Fruit fly (Drosophila melanogaster) whole organism, wandering third instar larva: ENCODE measurements around the gene CG34398.

Experiments
- CG32264 ChIP-seq: fragments of 200-800 bp; sonication (Bioruptor generic); optimal IDR thresholded peaks from 2 replicates; lab custom pipeline; 2016; ENCODE audit warnings: missing biosample characterization, missing genetic modification characterization
- CG9705 ChIP-seq: fragments of 200-800 bp; sonication (Bioruptor generic); optimal IDR thresholded peaks from 2 replicates; lab custom pipeline; 2018; ENCODE audit warnings: missing biosample characterization, mild to moderate bottlenecking, missing genetic modification characterization
- Dif ChIP-seq: fragments of 200-275, 200-300 bp; sonication (Bioruptor generic); optimal IDR thresholded peaks from 2 replicates; lab custom pipeline; 2018; ENCODE audit warnings: missing biosample characterization, missing genetic modification characterization; ENCODE audit not compliant: partially characterized antibody
- GATAd ChIP-seq: sonication (Bioruptor generic); optimal IDR thresholded peaks from 2 replicates; lab custom pipeline; 2016; ENCODE audit warnings: missing biosample characterization, missing genetic modification characterization
- HLH106 ChIP-seq: fragments of 200-800 bp; optimal IDR thresholded peaks from 3 replicates; lab custom pipeline; 2019; ENCODE audit warnings: missing biosample characterization, mild to moderate bottlenecking, missing genetic modification characterization, moderate library complexity
- Hnf4 ChIP-seq: fragments of 200-800 bp; sonication (Bioruptor generic); optimal IDR thresholded peaks from 2 replicates; lab custom pipeline; 2016; ENCODE audit warnings: missing biosample characterization, mild to moderate bottlenecking, missing genetic modification characterization
- Hr78 ChIP-seq: fragments of >200 bp; optimal IDR thresholded peaks from 2 replicates; lab custom pipeline; 2017; ENCODE audit warnings: missing biosample characterization, missing genetic modification characterization
- Hr83 ChIP-seq: fragments of 200-300 bp; sonication (Bioruptor generic); optimal IDR thresholded peaks from 2 replicates; lab custom pipeline; 2016; ENCODE audit warnings: missing biosample characterization, mild to moderate bottlenecking, missing genetic modification characterization, moderate library complexity; ENCODE audit not compliant: poor library complexity, severe bottlenecking
- Jra ChIP-seq: sonication (Bioruptor generic); optimal IDR thresholded peaks from 2 replicates; lab custom pipeline; 2016; ENCODE audit warnings: missing biosample characterization, missing genetic modification characterization
- Mio ChIP-seq: sonication (Bioruptor generic); optimal IDR thresholded peaks from 2 replicates; lab custom pipeline; 2016; ENCODE audit warnings: missing biosample characterization, missing genetic modification characterization
- Myc ChIP-seq: fragments of >200 bp; optimal IDR thresholded peaks from 2 replicates; lab custom pipeline; 2017
- N ChIP-seq: fragments of >200 bp; optimal IDR thresholded peaks from 2 replicates; lab custom pipeline; 2018; ENCODE audit warnings: missing biosample characterization, missing external identifiers, missing genetic modification characterization
- OdsH ChIP-seq: fragments of 200-800 bp; sonication (Bioruptor generic); optimal IDR thresholded peaks from 2 replicates; lab custom pipeline; 2016; ENCODE audit warnings: missing biosample characterization, mild to moderate bottlenecking, missing genetic modification characterization
- Rel ChIP-seq, 2 experiments: fragments of 200-800 bp; sonication (Bioruptor generic) in 1 of 2; optimal IDR thresholded peaks; 2 replicates in 1 of 2; 3 replicates in 1 of 2; lab custom pipeline; 2016 to 2019; ENCODE audit warnings: mild to moderate bottlenecking in 2 of 2, missing biosample characterization in 2 of 2, missing genetic modification characterization in 2 of 2, moderate library complexity in 1 of 2
- Sp1 ChIP-seq: fragments of 200-800 bp; sonication (Bioruptor generic); optimal IDR thresholded peaks from 3 replicates; lab custom pipeline; 2019; ENCODE audit warnings: missing biosample characterization, mild to moderate bottlenecking, missing genetic modification characterization, moderate library complexity
- Vsx2 ChIP-seq: fragments of 200-300, 225-300 bp; sonication (Bioruptor generic); optimal IDR thresholded peaks from 2 replicates; lab custom pipeline; 2018; ENCODE audit warnings: missing biosample characterization, missing genetic modification characterization; ENCODE audit not compliant: partially characterized antibody
- br ChIP-seq: fragments of 200-800 bp; sonication (Bioruptor generic); optimal IDR thresholded peaks from 2 replicates; lab custom pipeline; 2016; ENCODE audit warnings: missing biosample characterization, missing genetic modification characterization
- brk ChIP-seq: fragments of 200-800 bp; sonication (Bioruptor generic); optimal IDR thresholded peaks from 2 replicates; lab custom pipeline; 2016; ENCODE audit warnings: missing biosample characterization, mild to moderate bottlenecking, missing genetic modification characterization
- dl ChIP-seq, 2 experiments: fragments of 175-275, 200-275 bp in 1 of 2; fragments of 200-275 bp in 1 of 2; sonication (Bioruptor generic); optimal IDR thresholded peaks; lab custom pipeline; 2018; ENCODE audit warnings: mild to moderate bottlenecking in 2 of 2, missing biosample characterization in 2 of 2, missing genetic modification characterization in 2 of 2, moderate library complexity in 2 of 2; ENCODE audit not compliant: partially characterized antibody in 2 of 2, insufficient read depth in 1 of 2
- dmrt93B ChIP-seq: fragments of 200-800 bp; sonication (Bioruptor generic); optimal IDR thresholded peaks from 2 replicates; lab custom pipeline; 2018; ENCODE audit warnings: missing biosample characterization, mild to moderate bottlenecking, missing genetic modification characterization
- dsf ChIP-seq: sonication (Bioruptor generic); optimal IDR thresholded peaks from 2 replicates; lab custom pipeline; 2016; ENCODE audit warnings: missing biosample characterization, missing genetic modification characterization, borderline replicate concordance
- ey ChIP-seq: fragments of 200-800 bp; sonication (Bioruptor generic); optimal IDR thresholded peaks from 2 replicates; lab custom pipeline; 2016; ENCODE audit warnings: missing biosample characterization, missing genetic modification characterization
- foxo ChIP-seq, 2 experiments: fragments of 200-800 bp; sonication (Bioruptor generic); optimal IDR thresholded peaks; 2 replicates in 1 of 2; 3 replicates in 1 of 2; lab custom pipeline; 2016 to 2017; ENCODE audit warnings: missing biosample characterization in 2 of 2, missing genetic modification characterization in 2 of 2
- fru ChIP-seq: fragments of 200-800 bp; sonication (Bioruptor generic); optimal IDR thresholded peaks from 3 replicates; lab custom pipeline; 2016; ENCODE audit warnings: missing biosample characterization, mild to moderate bottlenecking, missing genetic modification characterization
- jim ChIP-seq: fragments of 175-275, 200-325 bp; sonication (Bioruptor generic); optimal IDR thresholded peaks from 2 replicates; lab custom pipeline; 2016; ENCODE audit warnings: missing biosample characterization, mild to moderate bottlenecking, missing genetic modification characterization
- lola ChIP-seq: fragments of >200 bp; optimal IDR thresholded peaks from 2 replicates; lab custom pipeline; 2017; ENCODE audit warnings: missing biosample characterization, missing genetic modification characterization
- pan ChIP-seq: fragments of >200 bp; optimal IDR thresholded peaks from 2 replicates; lab custom pipeline; 2017
- psq ChIP-seq: fragments of 200-800 bp; sonication (Bioruptor generic); optimal IDR thresholded peaks from 3 replicates; lab custom pipeline; 2017; ENCODE audit warnings: missing biosample characterization, mild to moderate bottlenecking, missing genetic modification characterization, moderate library complexity
- rgr ChIP-seq: fragments of 200-800 bp; sonication (Bioruptor generic); optimal IDR thresholded peaks from 3 replicates; lab custom pipeline; 2016; ENCODE audit warnings: missing biosample characterization, mild to moderate bottlenecking, missing genetic modification characterization
- sage ChIP-seq: fragments of 200-800 bp; sonication (Bioruptor generic); optimal IDR thresholded peaks from 2 replicates; lab custom pipeline; 2016; ENCODE audit warnings: missing biosample characterization, mild to moderate bottlenecking, missing genetic modification characterization
- sv ChIP-seq: fragments of 200-800 bp; sonication (Bioruptor generic); optimal IDR thresholded peaks from 3 replicates; lab custom pipeline; 2016; ENCODE audit warnings: missing biosample characterization, missing genetic modification characterization
- tai ChIP-seq: sonication (Bioruptor generic); optimal IDR thresholded peaks from 2 replicates; lab custom pipeline; 2016; ENCODE audit warnings: missing biosample characterization, missing genetic modification characterization
- woc ChIP-seq: sonication (Bioruptor generic); optimal IDR thresholded peaks from 2 replicates; lab custom pipeline; 2016; ENCODE audit warnings: missing biosample characterization, mild to moderate bottlenecking, missing genetic modification characterization

Gene CG34398

dm6 chr2L:8943110-8943509 lies 44.5 kb downstream of the CG34398 start, which contains the start of gene CG9515:
CG9515 (minus strand) TSS chr2L:8943257.
- TF ChIP-seq Mio (GFP tag; lab: Kevin White, UChicago) (no peak), sage (GFP tag; lab: Kevin White, UChicago) (peak; percentile 15), rgr (GFP tag; lab: Kevin White, UChicago) (no peak), brk (GFP tag; lab: Kevin White, UChicago) (peak; percentile 61), Hnf4 (GFP tag; lab: Kevin White, UChicago) (peak; percentile 1), Rel (GFP tag; optimal IDR thresholded peaks at IDR 0.05; lab: Kevin White, UChicago) (no peak), Rel (tag; optimal IDR thresholded peaks at IDR 0.05; lab: Kevin White, UChicago) (peak; percentile 7), Dif (GFP tag; lab: Kevin White, UChicago) (no peak), CG9705 (GFP tag; lab: Kevin White, UChicago) (no peak)

DNA sequence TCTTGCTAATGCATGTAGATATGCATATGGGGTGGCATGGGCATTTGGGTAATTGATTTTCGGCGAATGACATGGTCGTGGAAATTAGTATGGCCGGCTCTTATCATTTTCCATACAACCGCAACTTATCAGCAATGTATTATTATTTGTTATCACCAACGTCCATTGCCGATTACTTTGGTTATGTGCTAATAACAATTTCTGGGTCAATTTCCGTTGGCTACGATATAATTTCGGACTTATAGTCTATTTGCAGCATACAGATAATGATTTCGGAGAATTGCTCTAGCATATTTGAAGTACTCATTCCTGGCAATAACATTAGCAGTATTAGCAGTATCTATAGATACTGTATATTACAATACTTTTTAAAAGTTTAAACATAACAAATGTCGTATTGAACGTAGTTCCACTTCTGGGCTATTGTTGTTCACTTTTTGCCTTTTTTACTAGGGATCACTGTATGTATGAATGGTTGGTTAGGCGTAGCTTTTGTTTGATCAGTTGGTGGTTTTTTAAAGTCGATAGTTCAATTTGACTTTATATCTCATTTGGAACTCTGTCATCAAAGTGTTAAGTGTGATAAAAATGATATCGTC lies 48.2 kb downstream of the CG34398 start, which contains the start of gene CG46397:
Gene CG46397, plus strand, starts transcription at position 549 of the 599 bp plus-strand sequence.
- TF ChIP-seq Myc (lab: Kevin White, UChicago) (no peak), Sp1 (GFP tag; lab: Kevin White, UChicago) (no peak), CG9705 (GFP tag; lab: Kevin White, UChicago) (no peak), Hnf4 (GFP tag; lab: Kevin White, UChicago) (no peak), woc (no peak), dmrt93B (GFP tag; lab: Kevin White, UChicago) (no peak), Jra (GFP tag; lab: Kevin White, UChicago) (no peak), ey (GFP tag; lab: Kevin White, UChicago) (no peak), dl (GFP tag; optimal IDR thresholded peaks at IDR 0.05; lab: Kevin White, UChicago; ENCODE audit: insufficient read depth in 1 of 2, partially characterized antibody in 2 of 2) (no peak), CG32264 (GFP tag; lab: Kevin White, UChicago) (no peak), N (GFP tag; lab: Kevin White, UChicago) (no peak), HLH106 (no peak), br (GFP tag; lab: Kevin White, UChicago) (no peak), jim (GFP tag; lab: Kevin White, UChicago) (no peak), sage (GFP tag; lab: Kevin White, UChicago) (no peak), pan (lab: Kevin White, UChicago) (no peak), Rel (GFP tag; optimal IDR thresholded peaks at IDR 0.05; lab: Kevin White, UChicago) (no peak), Rel (tag; optimal IDR thresholded peaks at IDR 0.05; lab: Kevin White, UChicago) (no peak), psq (GFP tag; lab: Kevin White, UChicago) (no peak), Hr78 (GFP tag; lab: Kevin White, UChicago) (no peak)

DNA sequence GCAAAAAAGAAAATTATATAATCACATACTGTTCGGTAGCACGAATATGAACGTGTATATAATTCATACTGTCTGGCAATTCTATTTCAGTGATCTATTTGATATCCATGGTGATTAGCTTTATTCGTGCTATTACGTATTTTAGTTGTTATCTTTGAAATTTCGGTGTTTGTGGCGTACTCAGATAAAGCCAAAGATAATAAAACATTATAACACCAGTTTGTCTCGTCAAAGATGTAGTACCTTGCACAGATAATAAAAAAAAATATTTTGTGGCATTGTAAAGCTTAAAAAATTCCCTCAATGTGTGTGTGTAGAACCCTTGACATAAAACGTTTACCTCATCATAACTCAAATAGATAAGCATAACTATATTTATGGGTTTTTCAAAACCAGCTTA lies 49.4 kb downstream of the CG34398 start:
- TF ChIP-seq foxo (GFP tag; optimal IDR thresholded peaks at IDR 0.05; lab: Kevin White, UChicago) (no peak), ey (GFP tag; lab: Kevin White, UChicago) (no peak), woc (no peak), pan (lab: Kevin White, UChicago) (no peak), N (GFP tag; lab: Kevin White, UChicago) (no peak), Hr83 (GFP tag; lab: Kevin White, UChicago) (no peak), sv (no peak), GATAd (GFP tag; lab: Kevin White, UChicago) (no peak), dsf (GFP tag; lab: Kevin White, UChicago) (no peak), tai (no peak), OdsH (no peak)
- TF ChIP-seq, all 38 proteins: peak for 0

DNA sequence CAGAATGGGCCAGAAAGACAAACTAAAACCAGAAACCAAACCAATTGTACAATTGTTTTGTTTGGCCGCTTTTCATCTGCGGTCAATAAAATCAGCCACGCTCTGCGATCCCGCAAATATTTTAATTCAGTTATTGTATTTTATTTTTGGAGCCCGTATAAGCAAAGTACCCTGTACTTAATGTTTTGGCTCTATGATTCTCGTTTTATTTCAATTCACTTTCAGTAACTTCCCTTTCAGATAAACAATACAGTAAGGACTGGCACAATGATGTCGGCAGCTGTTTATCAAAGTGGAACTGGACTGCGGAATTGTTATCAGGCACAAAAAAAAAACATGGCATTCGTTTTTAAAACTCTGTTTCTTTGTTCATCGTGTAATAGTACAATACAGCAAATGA lies 50.1 kb downstream of the CG34398 start:
- TF ChIP-seq Mio (GFP tag; lab: Kevin White, UChicago) (no peak), Hr78 (GFP tag; lab: Kevin White, UChicago) (no peak), br (GFP tag; lab: Kevin White, UChicago) (no peak), Hr83 (GFP tag; lab: Kevin White, UChicago) (no peak), Vsx2 (GFP tag; lab: Kevin White, UChicago) (no peak), pan (lab: Kevin White, UChicago) (no peak), jim (GFP tag; lab: Kevin White, UChicago) (no peak), rgr (GFP tag; lab: Kevin White, UChicago) (no peak), OdsH (no peak), sage (GFP tag; lab: Kevin White, UChicago) (no peak), lola (GFP tag; lab: Kevin White, UChicago) (no peak), Hnf4 (GFP tag; lab: Kevin White, UChicago) (no peak), dmrt93B (GFP tag; lab: Kevin White, UChicago) (no peak), fru (no peak), dsf (GFP tag; lab: Kevin White, UChicago) (no peak)
